Fruit fly (Drosophila melanogaster) whole organism, embryonic: ENCODE measurements around the gene CG18171.

Source experiments
- Awh ChIP-seq: fragments of 200-800 bp; sonication (Bioruptor generic); IDR thresholded peaks from 2 replicates; pipeline ENCODE4, ENCODE4 v1.3.6; 2022; ENCODE audit warnings: missing biosample characterization, missing genetic modification characterization
- CG10209 ChIP-seq: fragments of 200-800 bp; sonication (Bioruptor generic); optimal IDR thresholded peaks from 3 replicates; lab custom pipeline; 2017; ENCODE audit warnings: missing biosample characterization, mild to moderate bottlenecking, missing genetic modification characterization, missing genetic modification reagents
- CG12299 ChIP-seq: fragments of 200-800 bp; sonication (Bioruptor generic); optimal IDR thresholded peaks from 2 replicates; lab custom pipeline; 2018; ENCODE audit warnings: missing biosample characterization, mild to moderate bottlenecking, missing genetic modification characterization
- CG15073 ChIP-seq: fragments of 200-800 bp; sonication (Bioruptor generic); optimal IDR thresholded peaks from 2 replicates; lab custom pipeline; 2016; ENCODE audit warnings: missing biosample characterization, missing genetic modification characterization
- CG15601 ChIP-seq: fragments of 200-800 bp; sonication (Bioruptor generic); optimal IDR thresholded peaks from 3 replicates; lab custom pipeline; 2019; ENCODE audit warnings: missing biosample characterization, mild to moderate bottlenecking, missing genetic modification characterization, moderate library complexity
- CG16815 ChIP-seq: fragments of 200-800 bp; sonication (Bioruptor generic); optimal IDR thresholded peaks from 3 replicates; lab custom pipeline; 2017; ENCODE audit warnings: missing biosample characterization, mild to moderate bottlenecking, missing genetic modification characterization
- CG17361 ChIP-seq: fragments of 200-800 bp; sonication (Bioruptor generic); IDR thresholded peaks from 3 replicates; pipeline ENCODE4 v1.3.6; 2022; ENCODE audit warnings: missing biosample characterization, missing genetic modification characterization
- CG2199 ChIP-seq: fragments of 200-800 bp; sonication (Bioruptor generic); IDR thresholded peaks from 3 replicates; pipeline ENCODE4 v1.3.6; 2022; ENCODE audit warnings: missing biosample characterization, missing genetic modification characterization
- CG30431 ChIP-seq: fragments of 200-800 bp; sonication (Bioruptor generic); optimal IDR thresholded peaks from 2 replicates; lab custom pipeline; 2017; ENCODE audit warnings: missing biosample characterization, missing genetic modification characterization
- CG31365 ChIP-seq: fragments of 200-800 bp; sonication (Bioruptor generic); optimal IDR thresholded peaks from 2 replicates; lab custom pipeline; 2018; ENCODE audit warnings: missing biosample characterization, mild to moderate bottlenecking, missing genetic modification characterization
- CG32767 ChIP-seq: fragments of 200-800 bp; sonication (Bioruptor generic); IDR thresholded peaks from 2 replicates; pipeline ENCODE4 v1.3.6; 2022; ENCODE audit warnings: missing biosample characterization, missing genetic modification characterization
- CG3726 ChIP-seq: fragments of 200-800 bp; sonication (Bioruptor generic); IDR thresholded peaks from 3 replicates; pipeline ENCODE4, ENCODE4 v1.3.6; 2022; ENCODE audit warnings: missing biosample characterization, missing genetic modification characterization
- CG4328 ChIP-seq: fragments of 200-800 bp; sonication (Bioruptor generic); optimal IDR thresholded peaks from 3 replicates; lab custom pipeline; 2017; ENCODE audit warnings: missing biosample characterization, missing genetic modification reagents, missing genetic modification characterization
- CG4424 ChIP-seq: fragments of 200-800 bp; sonication (Bioruptor generic); optimal IDR thresholded peaks from 3 replicates; lab custom pipeline; 2016; ENCODE audit warnings: missing biosample characterization, missing genetic modification characterization
- CG5245 ChIP-seq: fragments of 200-800 bp; sonication (Bioruptor generic); optimal IDR thresholded peaks from 3 replicates; lab custom pipeline; 2016; ENCODE audit warnings: missing biosample characterization, missing genetic modification characterization
- CG5953 ChIP-seq: fragments of 200-800 bp; sonication (Bioruptor generic); IDR thresholded peaks from 2 replicates; pipeline ENCODE4 v1.3.6; 2022; ENCODE audit warnings: missing biosample characterization, missing genetic modification characterization
- CG7963 ChIP-seq: fragments of 200-800 bp; sonication (Bioruptor generic); IDR thresholded peaks from 3 replicates; pipeline ENCODE4 v1.3.6; 2022; ENCODE audit warnings: missing biosample characterization, missing genetic modification characterization; ENCODE audit not compliant: partially characterized antibody
- Dfd ChIP-seq, 2 experiments: fragments of >200 bp; optimal IDR thresholded peaks; 2 replicates each; lab custom pipeline; 2017; ENCODE audit warnings: missing biosample characterization in 2 of 2, missing genetic modification characterization in 2 of 2
- Dp ChIP-seq: fragments of 200-800 bp; sonication (Bioruptor generic); optimal IDR thresholded peaks from 2 replicates; lab custom pipeline; 2018; ENCODE audit warnings: missing biosample characterization, mild to moderate bottlenecking, missing genetic modification characterization, moderate library complexity
- Drgx ChIP-seq: fragments of 200-800 bp; sonication (Bioruptor generic); IDR thresholded peaks from 2 replicates; pipeline ENCODE4 v1.3.6; 2022; ENCODE audit warnings: missing biosample characterization, missing genetic modification characterization
- ERR ChIP-seq: fragments of 200-800 bp; sonication (Bioruptor generic); optimal IDR thresholded peaks from 2 replicates; lab custom pipeline; 2016; ENCODE audit warnings: missing biosample characterization, missing genetic modification characterization
- Lhr ChIP-seq: fragments of 200-800 bp; sonication (Bioruptor generic); optimal IDR thresholded peaks from 3 replicates; lab custom pipeline; 2017; ENCODE audit warnings: mild to moderate bottlenecking, missing biosample characterization, missing genetic modification reagents, missing genetic modification characterization
- MTF-1 ChIP-seq: fragments of 200-800 bp; sonication (Bioruptor generic); optimal IDR thresholded peaks from 2 replicates; lab custom pipeline; 2018; ENCODE audit warnings: missing biosample characterization, mild to moderate bottlenecking, missing genetic modification characterization, borderline replicate concordance
- Pdp1 ChIP-seq, 2 experiments: fragments of 200-800 bp; sonication (Bioruptor generic); optimal IDR thresholded peaks; 3 replicates each; lab custom pipeline; 2016; ENCODE audit warnings: missing biosample characterization in 2 of 2, missing genetic modification characterization in 2 of 2, mild to moderate bottlenecking in 1 of 2, moderate library complexity in 1 of 2
- Ptx1 ChIP-seq: fragments of 200-800 bp; sonication (Bioruptor generic); IDR thresholded peaks from 2 replicates; pipeline ENCODE4 v1.3.6; 2022; ENCODE audit warnings: missing biosample characterization, missing genetic modification characterization
- TFAM ChIP-seq: fragments of 200-800 bp; sonication (Bioruptor generic); optimal IDR thresholded peaks from 2 replicates; lab custom pipeline; 2017; ENCODE audit warnings: missing biosample characterization, missing genetic modification characterization, inconsistent platforms
- Taf1 ChIP-seq: fragments of 200-800 bp; sonication (Bioruptor generic); IDR thresholded peaks from 2 replicates; pipeline ENCODE4 v1.3.6; 2022; ENCODE audit warnings: missing biosample characterization, missing genetic modification characterization
- Tbp ChIP-seq: fragments of >200 bp; optimal IDR thresholded peaks from 2 replicates; lab custom pipeline; 2018; ENCODE audit warnings: missing biosample characterization, missing genetic modification characterization
- Usf ChIP-seq: fragments of 200-800 bp; sonication (Bioruptor generic); optimal IDR thresholded peaks from 2 replicates; lab custom pipeline; 2017; ENCODE audit warnings: missing genotype, missing biosample characterization, missing genetic modification characterization
- YL-1 ChIP-seq: fragments of 200-800 bp; sonication (Bioruptor generic); optimal IDR thresholded peaks from 3 replicates; lab custom pipeline; 2017; ENCODE audit warnings: missing biosample characterization, mild to moderate bottlenecking, missing genetic modification characterization
- ase ChIP-seq: fragments of 200-800 bp; sonication (Bioruptor generic); IDR thresholded peaks from 3 replicates; pipeline ENCODE4 v1.3.6; 2022; ENCODE audit warnings: missing biosample characterization, missing genetic modification characterization
- az2 ChIP-seq: fragments of 200-800 bp; sonication (Bioruptor generic); optimal IDR thresholded peaks from 3 replicates; lab custom pipeline; 2016; ENCODE audit warnings: missing biosample characterization, missing genetic modification characterization
- bab2 ChIP-seq: fragments of 200-800 bp; sonication (Bioruptor generic); optimal IDR thresholded peaks from 2 replicates; lab custom pipeline; 2016; ENCODE audit warnings: missing biosample characterization, missing genetic modification characterization
- bsh ChIP-seq, 2 experiments: fragments of 200-800 bp; sonication (Bioruptor generic); optimal IDR thresholded peaks; 2 replicates each; lab custom pipeline; 2017 to 2018; ENCODE audit warnings: mild to moderate bottlenecking in 2 of 2, missing biosample characterization in 2 of 2, missing genetic modification characterization in 2 of 2, moderate library complexity in 1 of 2
- dm ChIP-seq: fragments of 200-800 bp; sonication (Bioruptor generic); optimal IDR thresholded peaks from 3 replicates; lab custom pipeline; 2016; ENCODE audit warnings: missing biosample characterization, missing genetic modification characterization
- dmrt99B ChIP-seq: fragments of 200-800 bp; sonication (Bioruptor generic); optimal IDR thresholded peaks from 2 replicates; lab custom pipeline; 2018; ENCODE audit warnings: missing biosample characterization, mild to moderate bottlenecking, missing genetic modification characterization, moderate library complexity
- en ChIP-seq: fragments of 200-800 bp; sonication (Bioruptor generic); optimal IDR thresholded peaks from 2 replicates; lab custom pipeline; 2016; ENCODE audit warnings: missing biosample characterization, missing genetic modification characterization
- grn ChIP-seq: fragments of 200-800 bp; sonication (Bioruptor generic); optimal IDR thresholded peaks from 3 replicates; lab custom pipeline; 2017; ENCODE audit warnings: missing biosample characterization, missing genetic modification characterization
- gt ChIP-seq: fragments of 200-800 bp; sonication (Bioruptor generic); IDR thresholded peaks from 2 replicates; pipeline ENCODE4 v1.3.6; 2022; ENCODE audit warnings: missing biosample characterization, missing genetic modification characterization
- her ChIP-seq: fragments of 200-800 bp; sonication (Bioruptor generic); optimal IDR thresholded peaks from 2 replicates; lab custom pipeline; 2016; ENCODE audit warnings: missing biosample characterization, missing genetic modification characterization
- insv ChIP-seq, 2 experiments: fragments of 200-800 bp; sonication (Bioruptor generic); optimal IDR thresholded peaks; 3 replicates each; lab custom pipeline; 2016 to 2018; ENCODE audit warnings: missing biosample characterization in 2 of 2, missing genetic modification characterization in 2 of 2
- jumu ChIP-seq: fragments of 200-800 bp; sonication (Bioruptor generic); optimal IDR thresholded peaks from 3 replicates; lab custom pipeline; 2016; ENCODE audit warnings: missing biosample characterization, missing genetic modification characterization
- nerfin-2 ChIP-seq: fragments of 200-800 bp; sonication (Bioruptor generic); IDR thresholded peaks from 2 replicates; pipeline ENCODE4 v1.3.6; 2022; ENCODE audit warnings: missing biosample characterization, missing genetic modification characterization; ENCODE audit not compliant: partially characterized antibody
- org-1 ChIP-seq: fragments of 200-800 bp; sonication (Bioruptor generic); optimal IDR thresholded peaks from 2 replicates; lab custom pipeline; 2017; ENCODE audit warnings: missing biosample characterization, missing genetic modification characterization
- row ChIP-seq: fragments of 200-800 bp; sonication (Bioruptor generic); IDR thresholded peaks from 3 replicates; pipeline ENCODE4 v1.3.6; 2022; ENCODE audit warnings: missing biosample characterization, missing genetic modification characterization
- run ChIP-seq: fragments of 200-800 bp; sonication (Bioruptor generic); optimal IDR thresholded peaks from 3 replicates; lab custom pipeline; 2018; ENCODE audit warnings: missing biosample characterization, mild to moderate bottlenecking, missing genetic modification characterization
- sens ChIP-seq: fragments of 200-800 bp; sonication (Bioruptor generic); peaks from one replicate; lab custom pipeline; 2016; ENCODE audit warnings: missing biosample characterization, missing genetic modification characterization
- trh ChIP-seq: fragments of 200-800 bp; sonication (Bioruptor generic); optimal IDR thresholded peaks from 2 replicates; lab custom pipeline; 2016; ENCODE audit warnings: missing biosample characterization, missing genetic modification characterization
- ttk ChIP-seq: fragments of 200-800 bp; sonication (Bioruptor generic); IDR thresholded peaks from 2 replicates; pipeline ENCODE4 v2.1.2; 2022; ENCODE audit warnings: missing biosample characterization, missing genetic modification characterization
- unpg ChIP-seq: fragments of 200-800 bp; sonication (Bioruptor generic); optimal IDR thresholded peaks from 3 replicates; lab custom pipeline; 2018; ENCODE audit warnings: missing biosample characterization, mild to moderate bottlenecking, missing genetic modification characterization, moderate library complexity
- zfh1 ChIP-seq: fragments of 200-800 bp; sonication (Bioruptor generic); IDR thresholded peaks from 3 replicates; pipeline ENCODE4 v1.3.6; 2022; ENCODE audit warnings: missing biosample characterization, missing genetic modification characterization

Gene CG18171

dm6 chr3L:1690727-1691413 lies 32.1 kb downstream of the CG18171 start (continued):
- TF ChIP-seq MTF-1 (GFP tag; lab: Kevin White, UChicago) (peak; percentile 62), trh (no peak), run (tag; lab: Kevin White, UChicago) (no peak), az2 (GFP tag; lab: Kevin White, UChicago) (peak; percentile 30), ERR (GFP tag; lab: Kevin White, UChicago) (no peak), ttk (GFP tag; lab: Robert Waterston, UW) (peak; percentile 56; the same call in 1 of the 2 replicates), bsh (GFP tag; optimal IDR thresholded peaks at IDR 0.05; lab: Kevin White, UChicago) (peak; percentile 65), Dfd (GFP tag; optimal IDR thresholded peaks at IDR 0.05; lab: Kevin White, UChicago) (no peak), CG31365 (tag; lab: Kevin White, UChicago) (peak; percentile 15), Ptx1 (peak; percentile 29), Taf1 (GFP tag; lab: Robert Waterston, UW) (no peak), Dp (GFP tag; lab: Kevin White, UChicago) (no peak), YL-1 (GFP tag; lab: Kevin White, UChicago) (no peak), her (GFP tag; lab: Kevin White, UChicago) (no peak), ase (peak; percentile 20; the same call in 1 of the 3 replicates), dmrt99B (tag; lab: Kevin White, UChicago) (peak; percentile 51), nerfin-2 (GFP tag; lab: Robert Waterston, UW) (no peak), sens (GFP tag; lab: Kevin White, UChicago) (peak; percentile 88), CG3726 (GFP tag; lab: Robert Waterston, UW) (no peak), CG2199 (GFP tag; lab: Robert Waterston, UW) (no peak), CG30431 (GFP tag; lab: Kevin White, UChicago) (no peak), gt (GFP tag; lab: Robert Waterston, UW) (peak; percentile 30; the same call in 1 of the 2 replicates), grn (GFP tag; lab: Kevin White, UChicago) (peak; percentile 3), CG32767 (no peak), CG15073 (GFP tag; lab: Kevin White, UChicago) (no peak), CG16815 (GFP tag; lab: Kevin White, UChicago) (peak; percentile 11), CG17361 (GFP tag; lab: Robert Waterston, UW) (peak; percentile 42; the same call in 1 of the 3 replicates), CG7963 (GFP tag; lab: Robert Waterston, UW) (no peak), unpg (GFP tag; lab: Kevin White, UChicago) (no peak), Pdp1 (GFP tag; optimal IDR thresholded peaks at IDR 0.05; lab: Kevin White, UChicago) (no peak), CG5953 (GFP tag; lab: Robert Waterston, UW) (no peak), TFAM (GFP tag; lab: Kevin White, UChicago) (no peak), CG15601 (tag; lab: Kevin White, UChicago) (peak; percentile 35), dm (GFP tag; lab: Kevin White, UChicago) (no peak), Tbp (GFP tag; lab: Kevin White, UChicago) (no peak), bab2 (GFP tag; lab: Kevin White, UChicago) (peak; percentile 28), CG4424 (GFP tag; lab: Kevin White, UChicago) (peak; percentile 57), Lhr (GFP tag; lab: Kevin White, UChicago) (no peak), insv (GFP tag; optimal IDR thresholded peaks at IDR 0.05; lab: Kevin White, UChicago) (no peak), CG4328 (GFP tag; lab: Kevin White, UChicago) (peak; percentile 42), Usf (GFP tag; lab: Kevin White, UChicago) (no peak), Awh (GFP tag; lab: Robert Waterston, UW) (peak; percentile 33; the same call in 1 of the 2 replicates), jumu (GFP tag; lab: Kevin White, UChicago) (no peak), CG5245 (GFP tag; lab: Kevin White, UChicago) (peak; percentile 22), row (GFP tag; lab: Robert Waterston, UW) (peak; percentile 52), CG12299 (tag; lab: Kevin White, UChicago) (no peak), org-1 (GFP tag; lab: Kevin White, UChicago) (peak; percentile 28), zfh1 (peak; percentile 59), en (GFP tag; lab: Kevin White, UChicago) (no peak), Drgx (GFP tag; lab: Robert Waterston, UW) (peak; percentile 75), CG10209 (peak; percentile 25)
